Fruit fly (Drosophila melanogaster): Measurements from ENCODE around the gene CG8840.

Gene CG8840

DNA sequence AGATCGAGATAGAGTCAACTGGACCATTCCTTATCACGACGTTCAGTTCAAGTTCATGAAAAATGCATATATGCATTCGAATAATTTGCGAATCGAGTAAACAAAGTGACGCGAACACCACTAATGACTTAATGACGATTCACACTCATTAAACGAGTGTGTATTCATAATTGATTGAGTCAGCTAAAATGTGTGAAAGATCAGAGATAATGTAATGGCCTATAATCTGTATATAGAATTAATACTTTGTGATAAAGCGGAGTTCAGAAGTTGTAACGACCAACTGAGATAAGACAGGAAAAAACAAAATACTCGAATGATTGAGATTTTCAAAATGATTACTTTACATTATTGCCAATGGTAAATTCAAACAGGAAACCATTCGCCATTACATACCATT is 40.5 kb upstream of the CG8840 start:
- no peak for TF ChIP-seq fru (GFP tag; optimal IDR thresholded peaks at IDR 0.05)
- TF ChIP-seq tai (GFP tag; optimal IDR thresholded peaks at IDR 0.05): no peak
- TF ChIP-seq lola (GFP tag; optimal IDR thresholded peaks at IDR 0.05): no peak
- TF ChIP-seq Sp1 (GFP tag; optimal IDR thresholded peaks at IDR 0.05): no peak

DNA sequence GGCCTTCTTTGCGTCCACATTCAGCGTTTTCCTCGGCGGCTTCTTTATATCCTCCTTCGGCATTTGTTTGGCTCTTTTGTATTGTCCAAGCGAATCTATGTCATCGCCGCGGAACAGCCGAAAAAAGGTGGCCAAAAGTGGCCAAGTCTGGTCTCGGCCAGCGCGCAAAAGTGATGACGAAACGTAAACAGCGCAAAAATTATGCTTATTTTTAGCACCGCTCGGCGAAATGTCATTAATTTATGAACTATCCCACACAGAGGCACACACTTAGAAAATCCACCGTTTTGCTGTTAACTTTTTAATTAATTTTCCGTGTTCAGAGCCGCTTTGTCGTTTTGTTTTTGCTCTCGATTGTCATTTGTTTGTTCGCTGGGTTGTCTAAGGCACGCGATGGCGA is 39.4 kb upstream of the CG8840 start:
- TF ChIP-seq jim (GFP tag; optimal IDR thresholded peaks at IDR 0.05) (no peak), lola (GFP tag; optimal IDR thresholded peaks at IDR 0.05) (no peak), Sp1 (GFP tag; optimal IDR thresholded peaks at IDR 0.05) (no peak), Dif (GFP tag; optimal IDR thresholded peaks at IDR 0.05; ENCODE audit: partially characterized antibody) (no peak), CG32264 (GFP tag; optimal IDR thresholded peaks at IDR 0.05) (no peak)

DNA sequence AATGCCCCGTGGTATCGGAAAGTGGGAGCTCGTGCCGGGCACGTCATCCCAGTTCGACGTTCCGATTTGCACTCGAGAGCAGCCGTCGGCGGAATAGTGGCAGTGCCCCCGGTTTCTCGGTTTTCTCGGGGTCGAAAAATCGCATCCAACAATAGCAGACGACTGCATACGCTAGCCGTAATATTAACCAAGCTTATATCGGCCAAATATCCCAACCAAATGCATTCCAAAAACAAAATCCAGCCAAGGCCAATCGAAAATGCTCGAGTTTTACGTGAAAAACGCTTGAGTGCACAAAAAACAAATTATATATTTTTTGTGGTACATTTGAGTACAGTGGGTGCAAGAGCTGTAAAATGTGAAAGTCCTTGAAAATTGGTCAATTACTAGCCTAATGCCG is 39.0 kb upstream of the CG8840 start:
- no peak for TF ChIP-seq dmrt93B (GFP tag; optimal IDR thresholded peaks at IDR 0.05)
- no peak for TF ChIP-seq tai (GFP tag; optimal IDR thresholded peaks at IDR 0.05)
- no peak for TF ChIP-seq usp (GFP tag; optimal IDR thresholded peaks at IDR 0.05)
- no peak for TF ChIP-seq pan (optimal IDR thresholded peaks at IDR 0.05)
- TF ChIP-seq foxo (GFP tag; optimal IDR thresholded peaks at IDR 0.05): no peak
- TF ChIP-seq woc (GFP tag; optimal IDR thresholded peaks at IDR 0.05): no peak
- no peak for TF ChIP-seq Abd-B (GFP tag; optimal IDR thresholded peaks at IDR 0.05)
- TF ChIP-seq Rel (GFP tag; optimal IDR thresholded peaks at IDR 0.05): no peak
- no peak for TF ChIP-seq Rel (tag; optimal IDR thresholded peaks at IDR 0.05)
- no peak for TF ChIP-seq sv (GFP tag; optimal IDR thresholded peaks at IDR 0.05)
- TF ChIP-seq Hr83 (GFP tag; optimal IDR thresholded peaks at IDR 0.05; ENCODE audit: poor library complexity, severe bottlenecking): no peak
- no peak for TF ChIP-seq brk (GFP tag; optimal IDR thresholded peaks at IDR 0.05)
- TF ChIP-seq dl (GFP tag; optimal IDR thresholded peaks at IDR 0.05; ENCODE audit: insufficient read depth in 1 of 2, partially characterized antibody in 2 of 2): no peak
- no peak for TF ChIP-seq h (GFP tag; optimal IDR thresholded peaks at IDR 0.05)

DNA sequence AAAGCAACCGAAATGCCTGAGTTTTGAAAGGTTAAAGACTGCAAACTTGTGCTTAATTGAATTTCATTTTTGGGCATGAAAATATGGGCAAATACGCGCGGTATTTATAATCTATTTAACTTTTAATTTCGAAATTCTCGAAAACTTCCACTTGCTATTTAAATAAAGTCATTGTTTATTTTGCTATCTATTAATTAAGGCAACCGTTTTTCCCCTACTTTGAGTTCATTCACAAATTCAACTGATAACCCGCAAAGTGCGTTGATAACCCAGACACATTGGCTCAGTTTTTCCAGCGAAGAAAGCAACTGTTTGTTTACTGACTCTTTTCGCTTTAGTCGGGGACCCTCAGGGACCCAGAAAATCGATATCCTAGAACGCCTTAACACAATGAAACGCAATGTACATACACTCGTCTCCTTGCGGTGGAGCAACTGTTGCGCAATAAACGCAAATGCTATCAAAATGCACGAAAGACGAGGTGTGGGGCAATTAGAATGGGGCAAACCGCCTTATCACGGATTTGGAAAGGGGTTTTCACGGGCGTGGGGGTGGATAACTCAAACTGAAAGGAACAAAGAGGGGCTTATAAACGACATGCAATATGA is 38.5 kb upstream of the CG8840 start:
- TF ChIP-seq Rel (GFP tag; optimal IDR thresholded peaks at IDR 0.05): no peak
- peak; percentile 94 for TF ChIP-seq Rel (tag; optimal IDR thresholded peaks at IDR 0.05)
- no peak for TF ChIP-seq brk (GFP tag; optimal IDR thresholded peaks at IDR 0.05)

DNA sequence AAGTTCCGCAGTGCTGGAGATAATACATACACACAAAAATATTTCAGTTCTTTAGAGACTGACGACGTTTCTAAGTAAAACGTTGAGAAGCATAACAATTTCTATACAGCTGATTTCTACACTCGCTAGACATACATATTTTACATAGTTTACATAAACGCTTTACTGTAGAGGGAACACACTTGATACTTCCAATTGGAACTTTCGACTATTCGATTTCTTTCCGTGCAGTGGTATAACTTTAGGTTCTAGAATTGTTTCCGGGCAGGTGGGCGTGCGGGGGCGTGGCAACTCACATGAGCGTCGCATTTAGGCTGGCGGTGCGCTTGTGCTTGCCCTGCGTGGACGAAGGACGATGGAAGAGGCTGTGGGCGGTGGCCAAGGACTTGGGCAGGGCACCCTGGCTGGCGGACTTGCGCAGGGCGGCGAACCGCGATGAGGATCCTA is 37.9 kb upstream of the CG8840 start:
- TF ChIP-seq foxo (GFP tag; optimal IDR thresholded peaks at IDR 0.05): peak in 1 of 2 experiments; percentile 10
- TF ChIP-seq Mio (GFP tag; optimal IDR thresholded peaks at IDR 0.05): no peak
- TF ChIP-seq fru (GFP tag; optimal IDR thresholded peaks at IDR 0.05): peak; percentile 19
- no peak for TF ChIP-seq Myc (optimal IDR thresholded peaks at IDR 0.05)
- peak; percentile 12 for TF ChIP-seq Hnf4 (GFP tag; optimal IDR thresholded peaks at IDR 0.05)
- TF ChIP-seq psq (GFP tag; optimal IDR thresholded peaks at IDR 0.05): peak; percentile 13
- TF ChIP-seq HLH106 (tag; optimal IDR thresholded peaks at IDR 0.05): peak; percentile 31

DNA sequence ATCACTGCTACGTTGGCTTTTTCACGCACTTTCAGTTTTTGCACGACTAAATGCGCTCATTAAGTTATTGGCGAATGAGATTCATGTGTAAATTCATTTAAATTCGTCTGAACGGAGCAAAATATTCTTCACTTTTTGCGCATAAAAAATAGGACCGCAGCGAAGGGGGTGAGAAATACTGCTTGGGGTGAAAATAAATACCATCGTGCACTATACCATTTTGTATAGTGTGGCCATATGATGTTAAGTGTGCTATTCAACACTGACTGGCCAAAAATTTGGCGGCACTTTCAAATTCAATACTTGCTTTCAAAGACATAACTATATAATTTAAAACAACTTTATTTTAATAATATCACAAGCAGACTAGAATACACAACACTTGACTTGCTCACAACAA is 37.1 kb upstream of the CG8840 start, which contains the start of gene GramD1B:
Gene GramD1B (minus strand): TSS at position 131 of the 400 bp plus-strand sequence.
- TF ChIP-seq dmrt93B (GFP tag; optimal IDR thresholded peaks at IDR 0.05) (no peak), pan (optimal IDR thresholded peaks at IDR 0.05) (no peak), Hr83 (GFP tag; optimal IDR thresholded peaks at IDR 0.05; ENCODE audit: poor library complexity, severe bottlenecking) (no peak), Sp1 (GFP tag; optimal IDR thresholded peaks at IDR 0.05) (peak; percentile 13), sage (GFP tag; optimal IDR thresholded peaks at IDR 0.05) (no peak), dsf (GFP tag; optimal IDR thresholded peaks at IDR 0.05; ENCODE audit: borderline replicate concordance) (no peak), psq (GFP tag; optimal IDR thresholded peaks at IDR 0.05) (no peak), N (GFP tag; optimal IDR thresholded peaks at IDR 0.05) (no peak), Vsx2 (GFP tag; optimal IDR thresholded peaks at IDR 0.05; ENCODE audit: partially characterized antibody) (no peak), CrebA (GFP tag; optimal IDR thresholded peaks at IDR 0.05; ENCODE audit: borderline replicate concordance) (no peak), GATAd (GFP tag; optimal IDR thresholded peaks at IDR 0.05) (no peak), br (GFP tag; optimal IDR thresholded peaks at IDR 0.05) (no peak), HLH106 (tag; optimal IDR thresholded peaks at IDR 0.05) (peak; percentile 21), Jra (GFP tag; optimal IDR thresholded peaks at IDR 0.05) (peak; percentile 6), Rel (GFP tag; optimal IDR thresholded peaks at IDR 0.05) (no peak), Rel (tag; optimal IDR thresholded peaks at IDR 0.05) (peak; percentile 45), h (GFP tag; optimal IDR thresholded peaks at IDR 0.05) (peak; percentile 46), ey (GFP tag; optimal IDR thresholded peaks at IDR 0.05) (no peak), foxo (GFP tag; optimal IDR thresholded peaks at IDR 0.05) (peak in 1 of 2 experiments; percentile 23), woc (GFP tag; optimal IDR thresholded peaks at IDR 0.05) (no peak), dl (GFP tag; optimal IDR thresholded peaks at IDR 0.05; ENCODE audit: insufficient read depth in 1 of 2, partially characterized antibody in 2 of 2) (no peak), Dfd (GFP tag; optimal IDR thresholded peaks at IDR 0.05) (no peak), Hr78 (GFP tag; optimal IDR thresholded peaks at IDR 0.05) (no peak), tai (GFP tag; optimal IDR thresholded peaks at IDR 0.05) (no peak), usp (GFP tag; optimal IDR thresholded peaks at IDR 0.05) (no peak), sv (GFP tag; optimal IDR thresholded peaks at IDR 0.05) (no peak), Dif (GFP tag; optimal IDR thresholded peaks at IDR 0.05; ENCODE audit: partially characterized antibody) (no peak), OdsH (GFP tag; optimal IDR thresholded peaks at IDR 0.05) (no peak), CG9705 (GFP tag; optimal IDR thresholded peaks at IDR 0.05) (no peak), Hnf4 (GFP tag; optimal IDR thresholded peaks at IDR 0.05) (peak; percentile 52)

Data from whole organism, wandering third instar larva.